Worm (Caenorhabditis elegans) whole organism, L1 larva: ENCODE data around the gene C45G9.12.
A peak's percentile ranks its signal among the peaks of the same experiment; 100 is the strongest.

Experiments
- C34B4.2 ChIP-seq: sonication (generic microtip); optimal IDR thresholded peaks from 2 replicates; lab custom pipeline; 2017; ENCODE audit warnings: mild to moderate bottlenecking, missing genetic modification characterization, missing compliant biosample characterization
- alr-1 ChIP-seq: fragments of 200-800 bp; sonication (Bioruptor generic); optimal IDR thresholded peaks from 2 replicates; lab custom pipeline; 2018; ENCODE audit warnings: borderline replicate concordance, mild to moderate bottlenecking, missing genetic modification characterization, missing compliant biosample characterization
- aly-2 ChIP-seq: fragments of 150-350 bp; optimal IDR thresholded peaks from 2 replicates; lab custom pipeline; 2014; ENCODE audit warnings: missing biosample characterization, missing genetic modification characterization
- ama-1 ChIP-seq: fragments of 150-350 bp; optimal IDR thresholded peaks from 2 replicates; lab custom pipeline; 2014
- blmp-1 ChIP-seq: fragments of 150-350 bp; optimal IDR thresholded peaks from 2 replicates; lab custom pipeline; 2014; ENCODE audit warnings: missing biosample characterization, missing genetic modification characterization
- ceh-63 ChIP-seq: fragments of 200-800 bp; sonication (Bioruptor generic); optimal IDR thresholded peaks from 2 replicates; lab custom pipeline; 2018; ENCODE audit warnings: mild to moderate bottlenecking, missing genetic modification characterization, missing compliant biosample characterization
- ceh-82 ChIP-seq, 3 experiments: fragments of 150-350 bp in 1 of 3; sonication (generic microtip) in 2 of 3; optimal IDR thresholded peaks; 2 replicates each; lab custom pipeline; 2014 to 2017; ENCODE audit warnings: missing biosample characterization in 3 of 3, missing genetic modification characterization in 3 of 3
- ceh-88 ChIP-seq: fragments of 200-800 bp; sonication (Bioruptor generic); IDR thresholded peaks from 2 replicates; pipeline ENCODE4 v1.3.6; 2022; ENCODE audit warnings: missing genetic modification characterization, missing compliant biosample characterization
- efl-1 ChIP-seq, 4 experiments: fragments of 150-350 bp; optimal IDR thresholded peaks in 3 of 4; peaks in 1 of 4; 1 replicate in 1 of 4; 2 replicates in 3 of 4; lab custom pipeline; 2014; ENCODE audit warnings: missing biosample characterization in 2 of 4, missing genetic modification characterization in 2 of 4, missing genetic modification reagents in 2 of 4
- efl-3 ChIP-seq: fragments of 200-800 bp; sonication (Bioruptor generic); optimal IDR thresholded peaks from 2 replicates; lab custom pipeline; 2018; ENCODE audit warnings: mild to moderate bottlenecking, missing genetic modification characterization, missing compliant biosample characterization
- egl-27 ChIP-seq, 2 experiments: fragments of 150-350 bp in 1 of 2; sonication (generic microtip); optimal IDR thresholded peaks; 3 replicates each; lab custom pipeline; 2017 to 2018; ENCODE audit warnings: missing biosample characterization in 2 of 2, missing genetic modification characterization in 2 of 2, missing genetic modification reagents in 2 of 2
- elt-2 ChIP-seq: sonication (generic microtip); optimal IDR thresholded peaks from 2 replicates; lab custom pipeline; 2016; ENCODE audit warnings: missing genetic modification characterization, mild to moderate bottlenecking, inconsistent platforms, missing compliant biosample characterization, missing genetic modification reagents
- ets-5 ChIP-seq: fragments of 200-800 bp; sonication (Bioruptor generic); IDR thresholded peaks from 2 replicates; pipeline ENCODE4 v1.3.6; 2022; ENCODE audit warnings: missing genetic modification characterization, missing compliant biosample characterization
- fkh-10 ChIP-seq: sonication (generic microtip); optimal IDR thresholded peaks from 2 replicates; lab custom pipeline; 2017; ENCODE audit warnings: missing biosample characterization, missing genetic modification reagents, missing genetic modification characterization
- grh-1 ChIP-seq: fragments of 200-800 bp; sonication (Bioruptor generic); IDR thresholded peaks from 2 replicates; pipeline ENCODE4 v1.3.6; 2022; ENCODE audit warnings: missing genetic modification reagents, missing genetic modification characterization, missing compliant biosample characterization
- irx-1 ChIP-seq: sonication (generic microtip); optimal IDR thresholded peaks from 2 replicates; lab custom pipeline; 2016; ENCODE audit warnings: missing genetic modification characterization, missing compliant biosample characterization
- jun-1 ChIP-seq: fragments of 150-350 bp; optimal IDR thresholded peaks from 2 replicates; lab custom pipeline; 2014; ENCODE audit warnings: missing biosample characterization, missing genetic modification reagents, missing genetic modification characterization
- lin-13 ChIP-seq: fragments of 150-350 bp; optimal IDR thresholded peaks from 2 replicates; lab custom pipeline; 2014; ENCODE audit warnings: missing biosample characterization, missing genetic modification reagents, missing genetic modification characterization
- lin-15B ChIP-seq: fragments of 150-350 bp; sonication (generic microtip); optimal IDR thresholded peaks from 3 replicates; lab custom pipeline; 2014; ENCODE audit warnings: missing biosample characterization, missing genetic modification characterization
- mdl-1 ChIP-seq, 2 experiments: fragments of 150-350 bp; optimal IDR thresholded peaks; 2 replicates each; lab custom pipeline; 2014 to 2017; ENCODE audit warnings: missing biosample characterization in 2 of 2, missing genetic modification characterization in 2 of 2, inconsistent platforms in 1 of 2
- mef-2 ChIP-seq: fragments of 150-350 bp; optimal IDR thresholded peaks from 2 replicates; lab custom pipeline; 2014; ENCODE audit warnings: missing biosample characterization, missing genetic modification characterization
- nhr-11 ChIP-seq: fragments of 150-350 bp; optimal IDR thresholded peaks from 2 replicates; lab custom pipeline; 2014; ENCODE audit warnings: missing biosample characterization, missing genetic modification characterization
- nhr-20 ChIP-seq: sonication (generic microtip); optimal IDR thresholded peaks from 2 replicates; lab custom pipeline; 2016; ENCODE audit warnings: mild to moderate bottlenecking, missing genetic modification characterization, missing compliant biosample characterization
- nhr-237 ChIP-seq: fragments of 150-350 bp; optimal IDR thresholded peaks from 2 replicates; lab custom pipeline; 2014; ENCODE audit warnings: missing biosample characterization, missing genetic modification characterization
- nhr-71 ChIP-seq: sonication (generic microtip); optimal IDR thresholded peaks from 2 replicates; lab custom pipeline; 2016; ENCODE audit warnings: mild to moderate bottlenecking, missing genetic modification characterization, moderate library complexity, missing compliant biosample characterization
- nhr-77 ChIP-seq: fragments of 150-350 bp; optimal IDR thresholded peaks from 2 replicates; lab custom pipeline; 2014; ENCODE audit warnings: missing biosample characterization, missing genetic modification characterization
- nhr-84 ChIP-seq: sonication (generic microtip); optimal IDR thresholded peaks from 2 replicates; lab custom pipeline; 2017; ENCODE audit warnings: missing biosample characterization, missing genetic modification characterization
- nhr-90 ChIP-seq: sonication (generic microtip); optimal IDR thresholded peaks from 2 replicates; lab custom pipeline; 2016; ENCODE audit warnings: mild to moderate bottlenecking, missing genetic modification characterization, missing compliant biosample characterization; ENCODE audit not compliant: poor library complexity
- pqm-1 ChIP-seq: sonication (generic microtip); optimal IDR thresholded peaks from 3 replicates; lab custom pipeline; 2017; ENCODE audit warnings: missing biosample characterization, missing genetic modification characterization
- rnt-1 ChIP-seq: sonication (generic microtip); optimal IDR thresholded peaks from 2 replicates; lab custom pipeline; 2016; ENCODE audit warnings: mild to moderate bottlenecking, missing genetic modification characterization, moderate library complexity, missing compliant biosample characterization
- skn-1 ChIP-seq: fragments of 150-350 bp; optimal IDR thresholded peaks from 2 replicates; lab custom pipeline; 2014; ENCODE audit warnings: missing biosample characterization, missing genetic modification characterization
- snu-23 ChIP-seq: sonication (generic microtip); optimal IDR thresholded peaks from 2 replicates; lab custom pipeline; 2016; ENCODE audit warnings: missing genetic modification characterization, missing compliant biosample characterization
- sptf-1 ChIP-seq: fragments of 150-350 bp; optimal IDR thresholded peaks from 2 replicates; lab custom pipeline; 2014; ENCODE audit warnings: missing biosample characterization, missing genetic modification characterization
- swsn-7 ChIP-seq: sonication (generic microtip); optimal IDR thresholded peaks from 2 replicates; lab custom pipeline; 2016; ENCODE audit warnings: missing genetic modification characterization, missing compliant biosample characterization
- tbx-2 ChIP-seq: sonication (generic microtip); optimal IDR thresholded peaks from 2 replicates; lab custom pipeline; 2016; ENCODE audit warnings: missing genetic modification characterization, missing compliant biosample characterization
- unc-130 ChIP-seq: fragments of 150-350 bp; optimal IDR thresholded peaks from 2 replicates; lab custom pipeline; 2017; ENCODE audit warnings: missing biosample characterization, missing genetic modification characterization, inconsistent platforms
- unc-30 ChIP-seq: sonication (generic microtip); optimal IDR thresholded peaks from 2 replicates; lab custom pipeline; 2017; ENCODE audit warnings: missing biosample characterization, missing genetic modification characterization
- vab-15 ChIP-seq: sonication (generic microtip); optimal IDR thresholded peaks from 2 replicates; lab custom pipeline; 2017; ENCODE audit warnings: missing genotype, mild to moderate bottlenecking, missing genetic modification characterization, missing compliant biosample characterization
- xbp-1 ChIP-seq: sonication (generic microtip); optimal IDR thresholded peaks from 2 replicates; lab custom pipeline; 2016; ENCODE audit warnings: missing genetic modification characterization, missing compliant biosample characterization
- zag-1 ChIP-seq: fragments of 150-350 bp; optimal IDR thresholded peaks from 2 replicates; lab custom pipeline; 2014; ENCODE audit warnings: missing biosample characterization, missing genetic modification characterization
- ztf-11 ChIP-seq, 2 experiments: sonication (generic microtip); optimal IDR thresholded peaks; 2 replicates each; lab custom pipeline; 2016 to 2017; ENCODE audit warnings: missing genetic modification characterization in 2 of 2, missing biosample characterization in 1 of 2, missing compliant biosample characterization in 1 of 2

Gene C45G9.12

ce11 chrIII:5071509-5071908 is at the start of gene C45G9.12:
C45G9.12 (minus strand) TSS chrIII:5071609.
- TF ChIP-seq snu-23 (GFP tag; lab: Kevin White, UChicago) = no peak
- TF ChIP-seq efl-1 (optimal IDR thresholded peaks at IDR 0.05; lab: Kevin White, UChicago) = no peak
- TF ChIP-seq efl-1 (GFP tag; optimal IDR thresholded peaks at IDR 0.05 in 1 of 2; lab: Kevin White, UChicago) = peak in 1 of 2 experiments; percentile 21
- TF ChIP-seq alr-1 (tag; lab: Kevin White, UChicago) = no peak
- TF ChIP-seq ceh-82 (tag; optimal IDR thresholded peaks at IDR 0.05; lab: Kevin White, UChicago) = no peak

- peak in 1 of 2 experiments; percentile 52 for TF ChIP-seq ztf-11 (tag; optimal IDR thresholded peaks at IDR 0.05; lab: Kevin White, UChicago)
- no peak for TF ChIP-seq grh-1
- TF ChIP-seq tbx-2 (tag; lab: Kevin White, UChicago) = peak; percentile 96
- TF ChIP-seq lin-15B = no peak
Observed at ce11 chrIII:5120593-5120992, 49.2 kb upstream of the C45G9.12 start.

- TF ChIP-seq lin-13 (GFP tag; lab: Kevin White, UChicago) (no peak), mdl-1 (tag; optimal IDR thresholded peaks at IDR 0.05; lab: Kevin White, UChicago) (no peak), nhr-84 (tag; lab: Kevin White, UChicago) (no peak), ceh-88 (no peak), efl-3 (GFP tag; lab: Kevin White, UChicago) (no peak), unc-130 (tag; lab: Kevin White, UChicago) (no peak), zag-1 (tag; lab: Kevin White, UChicago) (no peak), ztf-11 (tag; optimal IDR thresholded peaks at IDR 0.05; lab: Kevin White, UChicago) (no peak), alr-1 (tag; lab: Kevin White, UChicago) (no peak), unc-30 (no peak), aly-2 (tag; lab: Kevin White, UChicago) (no peak), swsn-7 (no peak), ets-5 (no peak), ceh-82 (tag; optimal IDR thresholded peaks at IDR 0.05; lab: Kevin White, UChicago) (no peak), sptf-1 (tag; lab: Kevin White, UChicago) (no peak), pqm-1 (tag; lab: Kevin White, UChicago) (no peak), jun-1 (no peak), fkh-10 (no peak), nhr-237 (tag; lab: Kevin White, UChicago) (no peak), blmp-1 (tag; lab: Kevin White, UChicago) (no peak)
Observed at ce11 chrIII:5119063-5119462, 47.7 kb upstream of the C45G9.12 start.

ce11 chrIII:5112998-5113397 is 41.6 kb upstream of the C45G9.12 start:
- TF ChIP-seq elt-2 (tag; lab: Kevin White, UChicago) (peak; percentile 14), ceh-63 (no peak)

ce11 chrIII:5112399-5112798 is 41.0 kb upstream of the C45G9.12 start:
- no peak for TF ChIP-seq xbp-1 (tag; lab: Kevin White, UChicago)
- TF ChIP-seq nhr-11 (tag; lab: Kevin White, UChicago) = no peak
- no peak for TF ChIP-seq fkh-10
- no peak for TF ChIP-seq nhr-71 (tag; lab: Kevin White, UChicago)
- TF ChIP-seq snu-23 (GFP tag; lab: Kevin White, UChicago) = no peak
- no peak for TF ChIP-seq nhr-20 (tag; lab: Kevin White, UChicago)
- TF ChIP-seq egl-27 (tag; optimal IDR thresholded peaks at IDR 0.05; lab: Kevin White, UChicago) = no peak
- no peak for TF ChIP-seq skn-1 (tag; lab: Kevin White, UChicago)
- TF ChIP-seq nhr-77 (tag; lab: Kevin White, UChicago) = no peak
- no peak for TF ChIP-seq vab-15
- no peak for TF ChIP-seq mef-2 (tag; lab: Kevin White, UChicago)
- TF ChIP-seq nhr-84 (tag; lab: Kevin White, UChicago) = no peak
- no peak for TF ChIP-seq irx-1 (tag; lab: Kevin White, UChicago)
- TF ChIP-seq rnt-1 (tag; lab: Kevin White, UChicago) = no peak
- TF ChIP-seq ama-1 (lab: Kevin White, UChicago) = no peak
- TF ChIP-seq efl-1 (optimal IDR thresholded peaks at IDR 0.05; lab: Kevin White, UChicago) = no peak
- TF ChIP-seq efl-1 (GFP tag; optimal IDR thresholded peaks at IDR 0.05 in 1 of 2; lab: Kevin White, UChicago) = no peak
- no peak for TF ChIP-seq C34B4.2
- TF ChIP-seq nhr-90 (tag; lab: Kevin White, UChicago) = no peak
- no peak for TF ChIP-seq ceh-88
